Fruit fly (Drosophila melanogaster) whole organism, embryonic: Measurements from ENCODE around the gene CG2681.

Experiments
- Bdp1 ChIP-seq: fragments of 200-800 bp; sonication (Bioruptor generic); optimal IDR thresholded peaks from 3 replicates; lab custom pipeline; 2016; ENCODE audit warnings: missing biosample characterization, missing genetic modification characterization
- CG10979 ChIP-seq: fragments of 200-800 bp; sonication (Bioruptor generic); optimal IDR thresholded peaks from 2 replicates; lab custom pipeline; 2018; ENCODE audit warnings: missing biosample characterization, mild to moderate bottlenecking, missing genetic modification characterization, moderate library complexity
- CG11504 ChIP-seq: fragments of 200-800 bp; sonication (Bioruptor generic); optimal IDR thresholded peaks from 3 replicates; lab custom pipeline; 2019; ENCODE audit warnings: missing biosample characterization, mild to moderate bottlenecking, missing genetic modification characterization, moderate library complexity
- CG11723 ChIP-seq: fragments of 200-800 bp; sonication (Bioruptor generic); optimal IDR thresholded peaks from 2 replicates; lab custom pipeline; 2017; ENCODE audit warnings: missing biosample characterization, mild to moderate bottlenecking, missing genetic modification characterization
- CG12236 ChIP-seq: fragments of 200-800 bp; sonication (Bioruptor generic); optimal IDR thresholded peaks from 2 replicates; lab custom pipeline; 2016; ENCODE audit warnings: missing biosample characterization, missing genetic modification characterization
- CG12942 ChIP-seq: fragments of 200-800 bp; sonication (Bioruptor generic); optimal IDR thresholded peaks from 3 replicates; lab custom pipeline; 2016; ENCODE audit warnings: missing biosample characterization, missing genetic modification characterization
- CG13624 ChIP-seq: fragments of 200-800 bp; sonication (Bioruptor generic); optimal IDR thresholded peaks from 2 replicates; lab custom pipeline; 2016; ENCODE audit warnings: missing biosample characterization, missing genetic modification characterization
- CG14441 ChIP-seq: fragments of 200-800 bp; sonication (Bioruptor generic); IDR thresholded peaks from 2 replicates; pipeline ENCODE4 v1.3.6; 2022; ENCODE audit warnings: missing biosample characterization, missing genetic modification characterization
- CG15011 ChIP-seq: fragments of 200-800 bp; sonication (Bioruptor generic); optimal IDR thresholded peaks from 3 replicates; lab custom pipeline; 2018; ENCODE audit warnings: missing biosample characterization, mild to moderate bottlenecking, missing genetic modification characterization
- CG15269 ChIP-seq: fragments of 200-800 bp; sonication (Bioruptor generic); optimal IDR thresholded peaks from 2 replicates; lab custom pipeline; 2018; ENCODE audit warnings: missing biosample characterization, mild to moderate bottlenecking, missing genetic modification characterization, moderate library complexity
- CG15696 ChIP-seq: fragments of 200-800 bp; sonication (Bioruptor generic); optimal IDR thresholded peaks from 2 replicates; lab custom pipeline; 2019; ENCODE audit warnings: missing biosample characterization, mild to moderate bottlenecking, missing genetic modification characterization, moderate library complexity
- CG17186 ChIP-seq: fragments of 200-800 bp; sonication (Bioruptor generic); optimal IDR thresholded peaks from 3 replicates; lab custom pipeline; 2017; ENCODE audit warnings: missing biosample characterization, missing genetic modification reagents, missing genetic modification characterization
- CG18619 ChIP-seq: fragments of 200-800 bp; sonication (Bioruptor generic); optimal IDR thresholded peaks from 3 replicates; lab custom pipeline; 2017; ENCODE audit warnings: missing biosample characterization, mild to moderate bottlenecking, missing genetic modification characterization
- CG30431 ChIP-seq: fragments of 200-800 bp; sonication (Bioruptor generic); optimal IDR thresholded peaks from 2 replicates; lab custom pipeline; 2017; ENCODE audit warnings: missing biosample characterization, missing genetic modification characterization
- CG4360 ChIP-seq: fragments of 200-800 bp; sonication (Bioruptor generic); IDR thresholded peaks from 2 replicates; pipeline ENCODE4 v1.3.6; 2022; ENCODE audit warnings: missing biosample characterization, missing genetic modification characterization
- CG8281 ChIP-seq: fragments of 200-800 bp; sonication (Bioruptor generic); optimal IDR thresholded peaks from 2 replicates; lab custom pipeline; 2018; ENCODE audit warnings: missing biosample characterization, mild to moderate bottlenecking, missing genetic modification characterization, moderate library complexity
- D19B ChIP-seq: fragments of 200-800 bp; sonication (Bioruptor generic); optimal IDR thresholded peaks from 2 replicates; lab custom pipeline; 2017; ENCODE audit warnings: missing biosample characterization, mild to moderate bottlenecking, missing genetic modification characterization
- Doc2 ChIP-seq: fragments of 200-800 bp; sonication (Bioruptor generic); IDR thresholded peaks from 2 replicates; pipeline ENCODE4 v1.3.6; 2022; ENCODE audit warnings: missing biosample characterization, missing genetic modification characterization
- Ets65A ChIP-seq: fragments of 200-800 bp; sonication (Bioruptor generic); peaks from one replicate; lab custom pipeline; 2016; ENCODE audit warnings: missing biosample characterization, missing genetic modification characterization
- H15 ChIP-seq: fragments of 200-800 bp; sonication (Bioruptor generic); IDR thresholded peaks from 3 replicates; pipeline ENCODE4 v1.3.6; 2022; ENCODE audit warnings: missing biosample characterization, missing genetic modification characterization
- Lim3 ChIP-seq: fragments of 200-800 bp; sonication (Bioruptor generic); IDR thresholded peaks from 2 replicates; pipeline ENCODE4 v1.3.6; 2022; ENCODE audit warnings: missing biosample characterization, missing genetic modification characterization
- Mes4 ChIP-seq: fragments of 200-800 bp; sonication (Bioruptor generic); optimal IDR thresholded peaks from 2 replicates; lab custom pipeline; 2016; ENCODE audit warnings: missing biosample characterization, missing genetic modification characterization
- NC2α ChIP-seq: fragments of 200-800 bp; sonication (Bioruptor generic); optimal IDR thresholded peaks from 2 replicates; lab custom pipeline; 2016; ENCODE audit warnings: missing biosample characterization, missing genetic modification characterization
- Rx ChIP-seq: fragments of 200-800 bp; sonication (Bioruptor generic); IDR thresholded peaks from 2 replicates; pipeline ENCODE4 v1.3.6; 2022; ENCODE audit warnings: missing biosample characterization, missing genetic modification characterization
- Six4 ChIP-seq: fragments of 200-800 bp; sonication (Bioruptor generic); optimal IDR thresholded peaks from 2 replicates; lab custom pipeline; 2016; ENCODE audit warnings: missing biosample characterization, missing genetic modification characterization
- Stat92E ChIP-seq, 3 experiments: fragments of >200 bp in 2 of 3; fragments of 200-800 bp in 1 of 3; sonication (Bioruptor generic) in 1 of 3; optimal IDR thresholded peaks; 2 replicates each; lab custom pipeline; 2017 to 2019; ENCODE audit warnings: missing biosample characterization in 3 of 3, missing genetic modification characterization in 3 of 3, mild to moderate bottlenecking in 1 of 3, moderate library complexity in 1 of 3
- Trl ChIP-seq, 3 experiments: fragments of >200 bp in 2 of 3; fragments of 200-800 bp in 1 of 3; sonication (Bioruptor generic) in 1 of 3; optimal IDR thresholded peaks; 2 replicates in 1 of 3; 3 replicates in 2 of 3; lab custom pipeline; 2016 to 2017; ENCODE audit warnings: missing biosample characterization in 1 of 3, missing genetic modification characterization in 1 of 3
- ash1 ChIP-seq: fragments of 200-800 bp; sonication (Bioruptor generic); optimal IDR thresholded peaks from 2 replicates; lab custom pipeline; 2018; ENCODE audit warnings: missing biosample characterization, mild to moderate bottlenecking, missing genetic modification characterization
- cad ChIP-seq: fragments of >200 bp; optimal IDR thresholded peaks from 2 replicates; lab custom pipeline; 2017; ENCODE audit warnings: missing biosample characterization, missing genetic modification characterization
- cas ChIP-seq: fragments of 200-800 bp; sonication (Bioruptor generic); IDR thresholded peaks from 2 replicates; pipeline ENCODE4 v1.3.6; 2022; ENCODE audit warnings: missing biosample characterization, missing genetic modification characterization
- chinmo ChIP-seq: fragments of 200-800 bp; sonication (Bioruptor generic); IDR thresholded peaks from 4 replicates; pipeline ENCODE4 v1.3.6; 2022; ENCODE audit warnings: missing biosample characterization, missing genetic modification characterization; ENCODE audit not compliant: partially characterized antibody
- chm ChIP-seq: fragments of 200-800 bp; sonication (Bioruptor generic); IDR thresholded peaks from 2 replicates; pipeline ENCODE4 v1.3.6; 2022; ENCODE audit warnings: missing biosample characterization, missing genetic modification characterization
- dmrt99B ChIP-seq: fragments of 200-800 bp; sonication (Bioruptor generic); optimal IDR thresholded peaks from 2 replicates; lab custom pipeline; 2018; ENCODE audit warnings: missing biosample characterization, mild to moderate bottlenecking, missing genetic modification characterization, moderate library complexity
- dpn ChIP-seq, 2 experiments: fragments of 200-800 bp; sonication (Bioruptor generic); optimal IDR thresholded peaks; 3 replicates each; lab custom pipeline; 2016; ENCODE audit warnings: missing biosample characterization in 2 of 2, missing genetic modification characterization in 2 of 2
- esg ChIP-seq: fragments of 200-800 bp; sonication (Bioruptor generic); conservative IDR thresholded peaks from 2 replicates; pipeline ENCODE4 v1.3.6; 2022; ENCODE audit warnings: missing biosample characterization, missing genetic modification characterization
- gfzf ChIP-seq: fragments of 200-800 bp; sonication (Bioruptor generic); optimal IDR thresholded peaks from 2 replicates; lab custom pipeline; 2016; ENCODE audit warnings: missing biosample characterization, mild to moderate bottlenecking, missing genetic modification characterization, moderate library complexity
- gro ChIP-seq: fragments of 200-800 bp; sonication (Bioruptor generic); optimal IDR thresholded peaks from 2 replicates; lab custom pipeline; 2016; ENCODE audit warnings: missing biosample characterization, missing genetic modification characterization
- her ChIP-seq: fragments of 200-800 bp; sonication (Bioruptor generic); optimal IDR thresholded peaks from 2 replicates; lab custom pipeline; 2016; ENCODE audit warnings: missing biosample characterization, missing genetic modification characterization
- jigr1 ChIP-seq: fragments of 200-800 bp; sonication (Bioruptor generic); IDR thresholded peaks from 3 replicates; pipeline ENCODE4 v1.3.6; 2022; ENCODE audit warnings: missing biosample characterization, missing genetic modification characterization
- knrl ChIP-seq: fragments of 200-800 bp; sonication (Bioruptor generic); IDR thresholded peaks from 3 replicates; pipeline ENCODE4 v1.3.6; 2022; ENCODE audit warnings: missing biosample characterization, missing genetic modification characterization; ENCODE audit not compliant: partially characterized antibody
- mam ChIP-seq: fragments of 200-800 bp; sonication (Bioruptor generic); optimal IDR thresholded peaks from 3 replicates; lab custom pipeline; 2016; ENCODE audit warnings: missing biosample characterization, missing genetic modification characterization
- nau ChIP-seq: fragments of 200-800 bp; sonication (Bioruptor generic); optimal IDR thresholded peaks from 3 replicates; lab custom pipeline; 2017; ENCODE audit warnings: missing biosample characterization, mild to moderate bottlenecking, missing genetic modification characterization, missing genetic modification reagents
- p53 ChIP-seq: fragments of 200-800 bp; sonication (Bioruptor generic); optimal IDR thresholded peaks from 2 replicates; lab custom pipeline; 2016; ENCODE audit warnings: missing biosample characterization, missing genetic modification characterization
- seq ChIP-seq: fragments of 200-800 bp; sonication (Bioruptor generic); IDR thresholded peaks from 2 replicates; pipeline ENCODE4 v1.3.6; 2022; ENCODE audit warnings: missing biosample characterization, missing genetic modification characterization
- sob ChIP-seq: fragments of 200-800 bp; sonication (Bioruptor generic); IDR thresholded peaks from 2 replicates; pipeline ENCODE4 v1.3.6; 2022; ENCODE audit warnings: missing biosample characterization, missing genetic modification characterization
- stc ChIP-seq: fragments of 200-800 bp; sonication (Bioruptor generic); IDR thresholded peaks from 2 replicates; pipeline ENCODE4 v1.3.6; 2022; ENCODE audit warnings: missing biosample characterization, missing genetic modification characterization
- stwl ChIP-seq: fragments of 200-800 bp; sonication (Bioruptor generic); optimal IDR thresholded peaks from 3 replicates; lab custom pipeline; 2018; ENCODE audit warnings: missing biosample characterization, mild to moderate bottlenecking, missing genetic modification characterization, moderate library complexity
- tgo ChIP-seq: fragments of 200-800 bp; sonication (Bioruptor generic); IDR thresholded peaks from 3 replicates; pipeline ENCODE4 v1.3.6; 2022; ENCODE audit warnings: missing biosample characterization, missing genetic modification characterization
- vnd ChIP-seq: fragments of 200-800 bp; sonication (Bioruptor generic); IDR thresholded peaks from 3 replicates; pipeline ENCODE4 v1.3.6; 2022; ENCODE audit warnings: missing biosample characterization, missing genetic modification characterization; ENCODE audit not compliant: partially characterized antibody
- yki ChIP-seq: fragments of >200 bp; optimal IDR thresholded peaks from 3 replicates; lab custom pipeline; 2018
- zen ChIP-seq: fragments of 200-800 bp; sonication (Bioruptor generic); optimal IDR thresholded peaks from 3 replicates; lab custom pipeline; 2018; ENCODE audit warnings: missing biosample characterization, mild to moderate bottlenecking, missing genetic modification characterization, moderate library complexity

Gene CG2681

DNA sequence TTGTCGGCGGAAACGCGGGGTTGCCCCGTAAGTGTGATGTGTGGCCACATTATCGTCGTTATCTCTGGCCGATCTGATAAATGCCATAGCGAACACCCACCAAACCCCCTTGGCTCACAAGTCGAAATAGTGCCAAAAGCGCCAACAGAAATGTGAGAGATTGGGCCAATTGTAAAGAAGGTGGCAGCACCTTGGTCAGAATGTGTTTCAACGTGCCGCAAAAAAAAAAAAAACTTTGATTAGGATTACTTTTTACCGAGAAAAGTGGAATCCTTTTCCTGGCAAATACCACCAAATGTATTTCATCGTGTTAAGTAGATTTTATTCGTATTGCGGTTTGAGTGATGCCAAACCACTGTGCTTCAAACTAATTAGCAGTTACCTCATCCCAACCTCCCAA is 34.5 kb downstream of the CG2681 start (continued):
- peak; percentile 44 for TF ChIP-seq CG12942 (GFP tag; lab: Kevin White, UChicago)
- TF ChIP-seq Ets65A (GFP tag; lab: Kevin White, UChicago), result peak; percentile 63
- peak; percentile 83 for TF ChIP-seq stc (GFP tag; lab: Robert Waterston, UW)
- no peak for TF ChIP-seq cad (GFP tag; lab: Kevin White, UChicago)
- TF ChIP-seq mam (GFP tag; lab: Kevin White, UChicago), result peak; percentile 88
- peak; percentile 71 for TF ChIP-seq Bdp1 (GFP tag; lab: Kevin White, UChicago)
- peak; percentile 88 for TF ChIP-seq gro
- peak; percentile 94 for TF ChIP-seq CG14441 (GFP tag; lab: Robert Waterston, UW)
- TF ChIP-seq Doc2 (GFP tag; lab: Robert Waterston, UW), result peak; percentile 61
- peak; percentile 56 for TF ChIP-seq CG30431
- TF ChIP-seq CG11723, result peak; percentile 13
- TF ChIP-seq Rx (GFP tag; lab: Robert Waterston, UW), result peak; percentile 79
- peak; percentile 88 for TF ChIP-seq her (GFP tag; lab: Kevin White, UChicago)
- TF ChIP-seq CG15011 (GFP tag; lab: Kevin White, UChicago), result peak; percentile 73
- TF ChIP-seq D19B, result peak; percentile 76
- no peak for TF ChIP-seq chinmo
- no peak for TF ChIP-seq gfzf (GFP tag; lab: Kevin White, UChicago)
- peak; percentile 20 for TF ChIP-seq CG12236 (GFP tag; lab: Kevin White, UChicago)
- peak; percentile 78; the same call in 2 of the 3 replicates for TF ChIP-seq jigr1 (GFP tag; lab: Robert Waterston, UW)
- TF ChIP-seq Lim3, result peak; percentile 53; the same call in 1 of the 2 replicates
- TF ChIP-seq knrl, result no peak
- no peak for TF ChIP-seq CG4360 (GFP tag; lab: Robert Waterston, UW)
- peak; percentile 56 for TF ChIP-seq Six4 (GFP tag; lab: Kevin White, UChicago)
- peak; percentile 80 for TF ChIP-seq dmrt99B
- TF ChIP-seq sob, result peak; percentile 93
- peak; percentile 83 for TF ChIP-seq seq (GFP tag; lab: Robert Waterston, UW)
- TF ChIP-seq Trl (optimal IDR thresholded peaks at IDR 0.05; lab: Kevin White, UChicago), result no peak
- TF ChIP-seq Trl (GFP tag; optimal IDR thresholded peaks at IDR 0.05; lab: Kevin White, UChicago), result peak; percentile 75
- peak; percentile 87 for TF ChIP-seq tgo (GFP tag; lab: Robert Waterston, UW)
- no peak for TF ChIP-seq p53 (GFP tag; lab: Kevin White, UChicago)
- TF ChIP-seq chm (GFP tag; lab: Robert Waterston, UW), result peak; percentile 56; the same call in 1 of the 2 replicates
- TF ChIP-seq cas (GFP tag; lab: Robert Waterston, UW), result peak; percentile 84
- TF ChIP-seq CG8281, result peak; percentile 37
- peak; percentile 81 for TF ChIP-seq CG13624 (GFP tag; lab: Kevin White, UChicago)
- peak; percentile 29 for TF ChIP-seq NC2α (GFP tag; lab: Kevin White, UChicago)
- peak; percentile 67 for TF ChIP-seq Mes4 (GFP tag; lab: Kevin White, UChicago)
- TF ChIP-seq esg, result peak; percentile 86
- no peak for TF ChIP-seq vnd
- peak; percentile 83 for TF ChIP-seq H15 (GFP tag; lab: Robert Waterston, UW)
- TF ChIP-seq CG11504 (tag; lab: Kevin White, UChicago), result peak; percentile 80
- no peak for TF ChIP-seq CG15696
- TF ChIP-seq zen (tag; lab: Kevin White, UChicago), result peak; percentile 19
- TF ChIP-seq stwl, result no peak
- no peak for TF ChIP-seq Stat92E (GFP tag; optimal IDR thresholded peaks at IDR 0.05; lab: Kevin White, UChicago)
- no peak for TF ChIP-seq ash1 (GFP tag; lab: Kevin White, UChicago)
- no peak for TF ChIP-seq CG17186 (GFP tag; lab: Kevin White, UChicago)
- TF ChIP-seq CG10979 (tag; lab: Kevin White, UChicago), result peak; percentile 5
- TF ChIP-seq CG18619 (GFP tag; lab: Kevin White, UChicago), result peak; percentile 77
- no peak for TF ChIP-seq yki (lab: Kevin White, UChicago)
- TF ChIP-seq nau (GFP tag; lab: Kevin White, UChicago), result peak; percentile 66
- TF ChIP-seq CG15269 (tag; lab: Kevin White, UChicago), result peak; percentile 90
- TF ChIP-seq dpn (GFP tag; optimal IDR thresholded peaks at IDR 0.05; lab: Kevin White, UChicago), result peak; percentile 80 to 88
